Worm (Caenorhabditis elegans) whole organism, L4 larva: ENCODE results near the gene unc-1.

Experiments used
- D1046.2 ChIP-seq: fragments of 200-800 bp; sonication (Bioruptor generic); IDR thresholded peaks from 2 replicates; pipeline ENCODE4 v1.3.6; 2022; ENCODE audit warnings: missing genetic modification characterization, missing compliant biosample characterization
- F10B5.3 ChIP-seq: sonication (generic microtip); optimal IDR thresholded peaks from 2 replicates; lab custom pipeline; 2016; ENCODE audit warnings: mild to moderate bottlenecking, missing genetic modification characterization, missing compliant biosample characterization
- F26F4.8 ChIP-seq: fragments of 200-800 bp; sonication (Bioruptor generic); conservative IDR thresholded peaks from 2 replicates; pipeline ENCODE4 v1.3.6; 2022; ENCODE audit warnings: missing genetic modification characterization, missing compliant biosample characterization
- F49E8.2 ChIP-seq: sonication (generic microtip); optimal IDR thresholded peaks from 2 replicates; lab custom pipeline; 2016; ENCODE audit warnings: missing compliant biosample characterization, mild to moderate bottlenecking, missing genetic modification characterization, borderline replicate concordance
- R02D3.7 ChIP-seq: fragments of 150-350 bp; sonication (generic microtip); optimal IDR thresholded peaks from 3 replicates; lab custom pipeline; 2014; ENCODE audit warnings: missing biosample characterization, missing genetic modification characterization
- Y5F2A.4 ChIP-seq: fragments of 200-800 bp; sonication (Bioruptor generic); optimal IDR thresholded peaks from 2 replicates; lab custom pipeline; 2018; ENCODE audit warnings: mild to moderate bottlenecking, missing genetic modification characterization, missing compliant biosample characterization
- Y75B8A.6 ChIP-seq: fragments of 200-800 bp; sonication (Bioruptor generic); IDR thresholded peaks from 2 replicates; pipeline ENCODE4 v1.3.6; 2022; ENCODE audit warnings: missing genetic modification reagents, missing genetic modification characterization, missing compliant biosample characterization
- ZK337.2 ChIP-seq: fragments of 200-800 bp; sonication (Bioruptor generic); IDR thresholded peaks from 2 replicates; pipeline ENCODE4 v1.3.6; 2022; ENCODE audit warnings: missing genetic modification reagents, missing genetic modification characterization, missing compliant biosample characterization
- aha-1 ChIP-seq: fragments of 150-350 bp; peaks from one replicate; lab custom pipeline; 2014; ENCODE audit warnings: missing biosample characterization, missing genetic modification characterization
- ama-1 ChIP-seq: fragments of 150-350 bp; optimal IDR thresholded peaks from 2 replicates; lab custom pipeline; 2014; ENCODE audit warnings: inconsistent platforms, mixed read lengths
- ceh-20 ChIP-seq: fragments of 200-800 bp; sonication (Bioruptor generic); IDR thresholded peaks from 2 replicates; pipeline ENCODE4 v1.3.6; 2022; ENCODE audit warnings: missing genetic modification reagents, missing genetic modification characterization, missing compliant biosample characterization
- ceh-28 ChIP-seq: fragments of 150-350 bp; optimal IDR thresholded peaks from 2 replicates; lab custom pipeline; 2014; ENCODE audit warnings: missing biosample characterization, missing genetic modification reagents, missing genetic modification characterization
- ceh-44 ChIP-seq: fragments of 200-800 bp; sonication (Bioruptor generic); IDR thresholded peaks from 2 replicates; pipeline ENCODE4 v1.3.6; 2022; ENCODE audit warnings: missing genetic modification reagents, missing genetic modification characterization, missing compliant biosample characterization
- cey-2 ChIP-seq: sonication (generic microtip); optimal IDR thresholded peaks from 3 replicates; lab custom pipeline; 2017; ENCODE audit warnings: missing genetic modification characterization, mild to moderate bottlenecking, missing compliant biosample characterization, antibody characterized with exemption, borderline replicate concordance; ENCODE audit not compliant: insufficient read depth
- ctbp-1 ChIP-seq: fragments of 200-800 bp; sonication (Bioruptor generic); IDR thresholded peaks from 2 replicates; pipeline ENCODE4 v1.3.6; 2022; ENCODE audit warnings: missing genetic modification reagents, missing genetic modification characterization, missing compliant biosample characterization
- daf-12 ChIP-seq: fragments of 150-350 bp; optimal IDR thresholded peaks from 2 replicates; lab custom pipeline; 2014; ENCODE audit warnings: missing biosample characterization, missing genetic modification reagents, missing genetic modification characterization
- dmd-6 ChIP-seq: fragments of 200-800 bp; sonication (Bioruptor generic); IDR thresholded peaks from 2 replicates; pipeline ENCODE4 v1.3.6; 2022; ENCODE audit warnings: missing genetic modification reagents, missing genetic modification characterization, missing compliant biosample characterization
- dmd-9 ChIP-seq: fragments of 200-800 bp; sonication (Bioruptor generic); IDR thresholded peaks from 2 replicates; pipeline ENCODE4 v1.3.6; 2022; ENCODE audit warnings: missing genetic modification reagents, missing genetic modification characterization, missing compliant biosample characterization
- dpl-1 ChIP-seq: fragments of 150-350 bp; optimal IDR thresholded peaks from 2 replicates; lab custom pipeline; 2014; ENCODE audit warnings: missing biosample characterization, missing genetic modification reagents, missing genetic modification characterization
- fkh-10 ChIP-seq: fragments of 150-350 bp; optimal IDR thresholded peaks from 2 replicates; lab custom pipeline; 2014; ENCODE audit warnings: missing biosample characterization, missing genetic modification reagents, missing genetic modification characterization
- fos-1 ChIP-seq: fragments of 150-350 bp; optimal IDR thresholded peaks from 2 replicates; lab custom pipeline; 2014; ENCODE audit warnings: missing biosample characterization, missing genetic modification characterization
- gei-8 ChIP-seq: fragments of 200-800 bp; sonication (Bioruptor generic); optimal IDR thresholded peaks from 2 replicates; lab custom pipeline; 2018; ENCODE audit warnings: mild to moderate bottlenecking, missing genetic modification characterization, missing compliant biosample characterization
- hif-1 ChIP-seq, 2 experiments: sonication (generic microtip); optimal IDR thresholded peaks; 2 replicates each; lab custom pipeline; 2016 to 2017; ENCODE audit warnings: missing compliant biosample characterization in 2 of 2, missing genetic modification characterization in 2 of 2, missing genetic modification reagents in 2 of 2, missing genotype in 2 of 2, mild to moderate bottlenecking in 1 of 2
- hmg-1.1 ChIP-seq: fragments of 200-800 bp; sonication (Bioruptor generic); IDR thresholded peaks from 2 replicates; pipeline ENCODE4 v1.3.6; 2022; ENCODE audit warnings: missing genetic modification reagents, missing genetic modification characterization, missing compliant biosample characterization
- jun-1 ChIP-seq: fragments of 150-350 bp; optimal IDR thresholded peaks from 2 replicates; lab custom pipeline; 2014; ENCODE audit warnings: missing biosample characterization, missing genetic modification reagents, missing genetic modification characterization
- lin-1 ChIP-seq: fragments of 200-800 bp; sonication (Bioruptor generic); IDR thresholded peaks from 2 replicates; pipeline ENCODE4 v1.3.6; 2022; ENCODE audit warnings: missing genetic modification reagents, missing genetic modification characterization, missing compliant biosample characterization
- lin-13 ChIP-seq: fragments of 150-350 bp; optimal IDR thresholded peaks from 2 replicates; lab custom pipeline; 2014; ENCODE audit warnings: missing biosample characterization, missing genetic modification reagents, missing genetic modification characterization
- lin-29 ChIP-seq: fragments of 200-800 bp; sonication (Bioruptor generic); IDR thresholded peaks from 2 replicates; pipeline ENCODE4 v1.3.6; 2022; ENCODE audit warnings: missing genetic modification reagents, missing genetic modification characterization, missing compliant biosample characterization
- lin-38 ChIP-seq: fragments of 200-800 bp; sonication (Bioruptor generic); IDR thresholded peaks from 2 replicates; pipeline ENCODE4 v1.3.6; 2022; ENCODE audit warnings: missing genetic modification reagents, missing genetic modification characterization, missing compliant biosample characterization
- mdt-29 ChIP-seq: fragments of 200-800 bp; sonication (Bioruptor generic); IDR thresholded peaks from 2 replicates; pipeline ENCODE4 v1.3.6; 2022; ENCODE audit warnings: missing genetic modification reagents, missing genetic modification characterization, missing compliant biosample characterization
- mep-1 ChIP-seq: fragments of 150-350 bp; sonication (generic microtip); optimal IDR thresholded peaks from 3 replicates; lab custom pipeline; 2014; ENCODE audit warnings: missing biosample characterization, missing genetic modification characterization
- mes-2 ChIP-seq: sonication (generic microtip); optimal IDR thresholded peaks from 2 replicates; lab custom pipeline; 2016; ENCODE audit warnings: missing genotype, mild to moderate bottlenecking, missing genetic modification characterization, missing compliant biosample characterization; ENCODE audit not compliant: poor library complexity, severe bottlenecking
- mxl-2 ChIP-seq: fragments of 200-800 bp; sonication (Bioruptor generic); conservative IDR thresholded peaks from 2 replicates; pipeline ENCODE4 v1.3.6; 2022; ENCODE audit warnings: missing genetic modification reagents, missing genetic modification characterization, missing compliant biosample characterization
- mxl-3 ChIP-seq: fragments of 200-800 bp; sonication (Bioruptor generic); optimal IDR thresholded peaks from 2 replicates; lab custom pipeline; 2018; ENCODE audit warnings: mild to moderate bottlenecking, missing genetic modification characterization, missing compliant biosample characterization
- nhr-10 ChIP-seq: fragments of 150-350 bp; optimal IDR thresholded peaks from 2 replicates; lab custom pipeline; 2014; ENCODE audit warnings: missing biosample characterization, missing genetic modification characterization
- nhr-102 ChIP-seq: sonication (generic microtip); optimal IDR thresholded peaks from 2 replicates; lab custom pipeline; 2016; ENCODE audit warnings: mild to moderate bottlenecking, missing genetic modification characterization, moderate library complexity, missing compliant biosample characterization
- nhr-11 ChIP-seq: fragments of 150-350 bp; optimal IDR thresholded peaks from 2 replicates; lab custom pipeline; 2014; ENCODE audit warnings: missing biosample characterization, missing genetic modification characterization
- nhr-237 ChIP-seq: sonication (generic microtip); optimal IDR thresholded peaks from 2 replicates; lab custom pipeline; 2017; ENCODE audit warnings: missing biosample characterization, missing genetic modification characterization
- nhr-25 ChIP-seq: sonication (generic microtip); optimal IDR thresholded peaks from 2 replicates; lab custom pipeline; 2017; ENCODE audit warnings: missing genetic modification characterization, mild to moderate bottlenecking, missing compliant biosample characterization, antibody characterized with exemption, moderate library complexity, borderline replicate concordance; ENCODE audit not compliant: insufficient read depth
- nhr-41 ChIP-seq: fragments of 200-800 bp; sonication (Bioruptor generic); IDR thresholded peaks from 2 replicates; pipeline ENCODE4 v1.3.6; 2022; ENCODE audit warnings: missing genetic modification reagents, missing genetic modification characterization, missing compliant biosample characterization
- nhr-48 ChIP-seq: sonication (generic microtip); optimal IDR thresholded peaks from 2 replicates; lab custom pipeline; 2016; ENCODE audit warnings: mild to moderate bottlenecking, missing genetic modification characterization, missing compliant biosample characterization
- nhr-6 ChIP-seq: fragments of 150-350 bp; optimal IDR thresholded peaks from 2 replicates; lab custom pipeline; 2014; ENCODE audit warnings: missing biosample characterization, missing genetic modification characterization
- pqm-1 ChIP-seq: sonication (generic microtip); optimal IDR thresholded peaks from 2 replicates; lab custom pipeline; 2017; ENCODE audit warnings: missing biosample characterization, missing genetic modification characterization
- sdz-12 ChIP-seq: fragments of 200-800 bp; sonication (Bioruptor generic); optimal IDR thresholded peaks from 2 replicates; lab custom pipeline; 2018; ENCODE audit warnings: mild to moderate bottlenecking, missing genetic modification characterization, missing compliant biosample characterization
- set-16 ChIP-seq: fragments of 200-800 bp; sonication (Bioruptor generic); IDR thresholded peaks from 2 replicates; pipeline ENCODE4 v1.3.6; 2022; ENCODE audit warnings: missing genetic modification reagents, missing genetic modification characterization, missing compliant biosample characterization
- spr-1 ChIP-seq: sonication (generic microtip); optimal IDR thresholded peaks from 2 replicates; lab custom pipeline; 2016; ENCODE audit warnings: mild to moderate bottlenecking, missing genetic modification characterization, missing compliant biosample characterization
- unc-39 ChIP-seq: sonication (generic microtip); optimal IDR thresholded peaks from 2 replicates; lab custom pipeline; 2017; ENCODE audit warnings: missing biosample characterization, missing genetic modification characterization
- unc-62 ChIP-seq, 3 experiments: fragments of 150-350 bp in 1 of 3; sonication (generic microtip); optimal IDR thresholded peaks in 2 of 3; peaks in 1 of 3; 1 replicate in 1 of 3; 2 replicates in 2 of 3; lab custom pipeline; 2014 to 2017; ENCODE audit warnings: missing biosample characterization in 3 of 3, missing genetic modification characterization in 3 of 3, missing genetic modification reagents in 3 of 3, missing genotype in 1 of 3
- zfp-2 ChIP-seq: sonication (generic microtip); optimal IDR thresholded peaks from 2 replicates; lab custom pipeline; 2016; ENCODE audit warnings: mild to moderate bottlenecking, missing genetic modification characterization, missing compliant biosample characterization
- zip-11 ChIP-seq: fragments of 200-800 bp; sonication (Bioruptor generic); IDR thresholded peaks from 2 replicates; pipeline ENCODE4 v1.3.6; 2022; ENCODE audit warnings: missing genetic modification characterization, missing compliant biosample characterization

The unc-1 gene

ce11 chrX:1093154-1093553 is 30.9 kb upstream of the unc-1 start (continued):
- TF ChIP-seq jun-1 (tag; lab: Kevin White, UChicago) = peak; percentile 69
- TF ChIP-seq F26F4.8 (GFP tag; lab: Robert Waterston, UW) = no peak
- TF ChIP-seq zfp-2 (tag; lab: Kevin White, UChicago) = peak; percentile 38
- TF ChIP-seq Y5F2A.4 (GFP tag; lab: Kevin White, UChicago) = no peak
- TF ChIP-seq unc-39 = no peak
- TF ChIP-seq nhr-48 (tag; lab: Kevin White, UChicago) = peak; percentile 91
- peak; percentile 46 for TF ChIP-seq nhr-25 (tag; lab: Kevin White, UChicago)
- peak; percentile 95 for TF ChIP-seq ceh-20
- peak; percentile 97 for TF ChIP-seq mep-1 (tag; lab: Kevin White, UChicago)
- no peak for TF ChIP-seq daf-12 (tag; lab: Kevin White, UChicago)
- TF ChIP-seq set-16 (GFP tag; lab: Robert Waterston, UW) = peak; percentile 60
- peak; percentile 97 for TF ChIP-seq hmg-1.1 (GFP tag; lab: Robert Waterston, UW)
- TF ChIP-seq nhr-237 (tag; lab: Kevin White, UChicago) = no peak
- peak; percentile 97 for TF ChIP-seq mxl-3 (GFP tag; lab: Kevin White, UChicago)
- TF ChIP-seq dpl-1 (GFP tag; lab: Kevin White, UChicago) = peak; percentile 46
- peak; percentile 84 for TF ChIP-seq spr-1 (tag; lab: Kevin White, UChicago)
- no peak for TF ChIP-seq dmd-9 (GFP tag; lab: Robert Waterston, UW)
- peak; percentile 40 for TF ChIP-seq ceh-28
- peak; percentile 95 for TF ChIP-seq fkh-10
- peak; percentile 89 for TF ChIP-seq lin-1 (GFP tag; lab: Robert Waterston, UW)
- TF ChIP-seq lin-13 (GFP tag; lab: Kevin White, UChicago) = peak; percentile 87
- TF ChIP-seq pqm-1 = peak; percentile 48
- TF ChIP-seq ZK337.2 = no peak
- TF ChIP-seq D1046.2 (GFP tag; lab: Robert Waterston, UW) = no peak
- TF ChIP-seq nhr-11 = peak; percentile 97
- TF ChIP-seq aha-1 = peak; percentile 98
- no peak for TF ChIP-seq R02D3.7
- peak; percentile 91 for TF ChIP-seq mes-2 (tag; lab: Kevin White, UChicago)
- TF ChIP-seq F49E8.2 (tag; lab: Kevin White, UChicago) = no peak
- TF ChIP-seq ceh-44 (GFP tag; lab: Robert Waterston, UW) = no peak
- TF ChIP-seq zip-11 (GFP tag; lab: Robert Waterston, UW) = no peak
- peak; percentile 95 for TF ChIP-seq nhr-6 (tag; lab: Kevin White, UChicago)
- TF ChIP-seq sdz-12 (GFP tag; lab: Kevin White, UChicago) = no peak
- TF ChIP-seq nhr-41 (GFP tag; lab: Robert Waterston, UW) = peak; percentile 72
- TF ChIP-seq Y75B8A.6 (GFP tag; lab: Robert Waterston, UW) = no peak
- peak; percentile 44 for TF ChIP-seq F10B5.3 (tag; lab: Kevin White, UChicago)
- TF ChIP-seq nhr-10 (tag; lab: Kevin White, UChicago) = peak; percentile 83
- peak; percentile 43 for TF ChIP-seq cey-2
- peak; percentile 63 for TF ChIP-seq ama-1 (lab: Kevin White, UChicago)
- peak; percentile 97 for TF ChIP-seq dmd-6
- TF ChIP-seq fos-1 (tag; lab: Kevin White, UChicago) = no peak
- TF ChIP-seq unc-62 (GFP tag; optimal IDR thresholded peaks at IDR 0.05 in 1 of 2; lab: Kevin White, UChicago) = peak; percentile 26 to 100
- no peak for TF ChIP-seq unc-62 (tag; optimal IDR thresholded peaks at IDR 0.05; lab: Kevin White, UChicago)
- 0 out of 2 replicates have a peak, but pooled peaks have one; percentile 52 for TF ChIP-seq mxl-2
- TF ChIP-seq lin-29 (GFP tag; lab: Robert Waterston, UW) = 0 out of 2 replicates have a peak, but pooled peaks have one; percentile 29
- TF ChIP-seq gei-8 (GFP tag; lab: Kevin White, UChicago) = peak; percentile 65
- peak; percentile 67 for TF ChIP-seq lin-38
- TF ChIP-seq nhr-102 = peak; percentile 79
- TF ChIP-seq hif-1 (tag; optimal IDR thresholded peaks at IDR 0.05; lab: Kevin White, UChicago) = peak; percentile 51 to 95
- peak; percentile 95 for TF ChIP-seq ctbp-1
- TF ChIP-seq mdt-29 = peak; percentile 35; the same call in 1 of the 2 replicates
